Fruit fly (Drosophila melanogaster) whole organism, embryonic: Measurements from ENCODE around the gene Glut1.

Experiments
- CG11456 ChIP-seq: fragments of 200-800 bp; sonication (Bioruptor generic); IDR thresholded peaks from 3 replicates; pipeline ENCODE4 v1.3.6; 2022; ENCODE audit warnings: missing biosample characterization, missing genetic modification characterization
- CG12104 ChIP-seq: fragments of 200-800 bp; sonication (Bioruptor generic); optimal IDR thresholded peaks from 3 replicates; lab custom pipeline; 2016; ENCODE audit warnings: missing biosample characterization, missing genetic modification characterization
- CG12155 ChIP-seq: fragments of 200-800 bp; sonication (Bioruptor generic); optimal IDR thresholded peaks from 3 replicates; lab custom pipeline; 2016; ENCODE audit warnings: missing biosample characterization, missing genetic modification characterization
- CG12236 ChIP-seq: fragments of 200-800 bp; sonication (Bioruptor generic); optimal IDR thresholded peaks from 2 replicates; lab custom pipeline; 2016; ENCODE audit warnings: missing biosample characterization, missing genetic modification characterization
- CG13894 ChIP-seq: fragments of 200-800 bp; sonication (Bioruptor generic); optimal IDR thresholded peaks from 3 replicates; lab custom pipeline; 2018; ENCODE audit warnings: missing biosample characterization, mild to moderate bottlenecking, missing genetic modification characterization, moderate library complexity
- CG14014 ChIP-seq: fragments of 200-800 bp; sonication (Bioruptor generic); IDR thresholded peaks from 2 replicates; pipeline ENCODE4 v1.3.6; 2022; ENCODE audit warnings: missing biosample characterization, missing genetic modification characterization
- CG14050 ChIP-seq: fragments of 200-800 bp; sonication (Bioruptor generic); IDR thresholded peaks from 3 replicates; pipeline ENCODE4 v1.3.6; 2022; ENCODE audit warnings: missing biosample characterization, missing genetic modification characterization
- CG16863 ChIP-seq: fragments of 200-800 bp; sonication (Bioruptor generic); optimal IDR thresholded peaks from 3 replicates; lab custom pipeline; 2016; ENCODE audit warnings: missing biosample characterization, missing genetic modification characterization
- CG1832 ChIP-seq: fragments of 200-800 bp; sonication (Bioruptor generic); optimal IDR thresholded peaks from 2 replicates; lab custom pipeline; 2017; ENCODE audit warnings: missing biosample characterization, mild to moderate bottlenecking, missing genetic modification characterization, inconsistent platforms
- CG30020 ChIP-seq: fragments of 200-800 bp; optimal IDR thresholded peaks from 2 replicates; lab custom pipeline; 2019; ENCODE audit warnings: missing biosample characterization, mild to moderate bottlenecking, missing genetic modification characterization, moderate library complexity
- CG4282 ChIP-seq: fragments of 200-800 bp; sonication (Bioruptor generic); optimal IDR thresholded peaks from 2 replicates; lab custom pipeline; 2016; ENCODE audit warnings: missing biosample characterization, missing genetic modification characterization
- CG4424 ChIP-seq: fragments of 200-800 bp; sonication (Bioruptor generic); optimal IDR thresholded peaks from 3 replicates; lab custom pipeline; 2016; ENCODE audit warnings: missing biosample characterization, missing genetic modification characterization
- CG4854 ChIP-seq: fragments of 200-800 bp; sonication (Bioruptor generic); optimal IDR thresholded peaks from 2 replicates; lab custom pipeline; 2016; ENCODE audit warnings: missing biosample characterization, missing genetic modification characterization, inconsistent platforms
- CG6854 ChIP-seq: fragments of 200-800 bp; sonication (Bioruptor generic); optimal IDR thresholded peaks from 3 replicates; lab custom pipeline; 2017; ENCODE audit warnings: missing biosample characterization, mild to moderate bottlenecking, missing genetic modification characterization
- CHES-1-like ChIP-seq: fragments of 200-800 bp; sonication (Bioruptor generic); optimal IDR thresholded peaks from 2 replicates; lab custom pipeline; 2016; ENCODE audit warnings: missing biosample characterization, missing genetic modification characterization
- CoRest ChIP-seq: fragments of 200-800 bp; sonication (Bioruptor generic); optimal IDR thresholded peaks from 3 replicates; lab custom pipeline; 2018; ENCODE audit warnings: missing biosample characterization, mild to moderate bottlenecking, missing genetic modification characterization, moderate library complexity
- D ChIP-seq, 2 experiments: fragments of 200-800 bp in 1 of 2; fragments of >200 bp in 1 of 2; sonication (Bioruptor generic) in 1 of 2; optimal IDR thresholded peaks; 2 replicates in 1 of 2; 3 replicates in 1 of 2; lab custom pipeline; 2017; ENCODE audit warnings: mild to moderate bottlenecking in 1 of 2, missing biosample characterization in 1 of 2, missing genetic modification characterization in 1 of 2, missing genetic modification reagents in 1 of 2
- Dref ChIP-seq: fragments of 200-800 bp; sonication (Bioruptor generic); IDR thresholded peaks from 2 replicates; pipeline ENCODE4 v1.3.6; 2022; ENCODE audit warnings: missing biosample characterization, missing genetic modification characterization
- HLHmδ ChIP-seq: fragments of 200-800 bp; sonication (Bioruptor generic); optimal IDR thresholded peaks from 2 replicates; lab custom pipeline; 2018; ENCODE audit warnings: missing biosample characterization, mild to moderate bottlenecking, missing genetic modification characterization, moderate library complexity
- Hey ChIP-seq: fragments of 200-800 bp; sonication (Bioruptor generic); optimal IDR thresholded peaks from 3 replicates; lab custom pipeline; 2018; ENCODE audit warnings: missing biosample characterization, mild to moderate bottlenecking, missing genetic modification characterization
- Kr ChIP-seq: fragments of 200-800 bp; sonication (Bioruptor generic); optimal IDR thresholded peaks from 2 replicates; lab custom pipeline; 2017; ENCODE audit warnings: missing biosample characterization, mild to moderate bottlenecking, missing genetic modification characterization
- Med ChIP-seq: fragments of 200-800 bp; sonication (Bioruptor generic); peaks from one replicate; lab custom pipeline; 2016; ENCODE audit warnings: missing biosample characterization, missing genetic modification characterization, mild to moderate bottlenecking, inconsistent platforms, moderate library complexity
- Mes4 ChIP-seq: fragments of 200-800 bp; sonication (Bioruptor generic); optimal IDR thresholded peaks from 2 replicates; lab custom pipeline; 2016; ENCODE audit warnings: missing biosample characterization, missing genetic modification characterization
- Neu2 ChIP-seq: fragments of 200-800 bp; sonication (Bioruptor generic); optimal IDR thresholded peaks from 3 replicates; lab custom pipeline; 2016; ENCODE audit warnings: missing biosample characterization, missing genetic modification characterization, borderline replicate concordance
- Pdp1 ChIP-seq, 2 experiments: fragments of 200-800 bp; sonication (Bioruptor generic); optimal IDR thresholded peaks; 3 replicates each; lab custom pipeline; 2016; ENCODE audit warnings: missing biosample characterization in 2 of 2, missing genetic modification characterization in 2 of 2, mild to moderate bottlenecking in 1 of 2, moderate library complexity in 1 of 2
- Poxn ChIP-seq: fragments of 200-800 bp; sonication (Bioruptor generic); IDR thresholded peaks from 2 replicates; pipeline ENCODE4 v1.3.6; 2022; ENCODE audit warnings: missing biosample characterization, missing genetic modification characterization
- Ravus ChIP-seq: fragments of 200-800 bp; sonication (Bioruptor generic); IDR thresholded peaks from 2 replicates; pipeline ENCODE4 v1.3.6; 2022; ENCODE audit warnings: missing biosample characterization, missing genetic modification characterization
- Sox102F ChIP-seq: fragments of 200-800 bp; sonication (Bioruptor generic); optimal IDR thresholded peaks from 2 replicates; lab custom pipeline; 2018; ENCODE audit warnings: missing biosample characterization, mild to moderate bottlenecking, missing genetic modification characterization, moderate library complexity
- Tbp ChIP-seq: fragments of >200 bp; optimal IDR thresholded peaks from 2 replicates; lab custom pipeline; 2018; ENCODE audit warnings: missing biosample characterization, missing genetic modification characterization
- abd-A ChIP-seq: fragments of 200-800 bp; sonication (Bioruptor generic); optimal IDR thresholded peaks from 3 replicates; lab custom pipeline; 2019; ENCODE audit warnings: missing biosample characterization, mild to moderate bottlenecking, missing genetic modification characterization, moderate library complexity
- caup ChIP-seq: fragments of 200-800 bp; sonication (Bioruptor generic); optimal IDR thresholded peaks from 3 replicates; lab custom pipeline; 2017; ENCODE audit warnings: missing biosample characterization, mild to moderate bottlenecking, missing genetic modification characterization, moderate library complexity; ENCODE audit not compliant: severe bottlenecking
- crol ChIP-seq: fragments of 200-800 bp; sonication (Bioruptor generic); IDR thresholded peaks from 2 replicates; pipeline ENCODE4 v1.3.6; 2022; ENCODE audit warnings: missing biosample characterization, missing genetic modification characterization
- gcm2 ChIP-seq: fragments of 200-800 bp; sonication (Bioruptor generic); optimal IDR thresholded peaks from 2 replicates; lab custom pipeline; 2016; ENCODE audit warnings: missing biosample characterization, missing genetic modification characterization
- grau ChIP-seq: fragments of 200-800 bp; optimal IDR thresholded peaks from 3 replicates; lab custom pipeline; 2019; ENCODE audit warnings: missing biosample characterization, mild to moderate bottlenecking, missing genetic modification characterization, moderate library complexity
- hbn ChIP-seq: fragments of 200-800 bp; sonication (Bioruptor generic); IDR thresholded peaks from 2 replicates; pipeline ENCODE4 v1.3.6; 2022; ENCODE audit warnings: missing biosample characterization, missing genetic modification characterization; ENCODE audit not compliant: partially characterized antibody
- insv ChIP-seq, 2 experiments: fragments of 200-800 bp; sonication (Bioruptor generic); optimal IDR thresholded peaks; 3 replicates each; lab custom pipeline; 2016 to 2018; ENCODE audit warnings: missing biosample characterization in 2 of 2, missing genetic modification characterization in 2 of 2
- klu ChIP-seq: fragments of 200-800 bp; sonication (Bioruptor generic); IDR thresholded peaks from 2 replicates; pipeline ENCODE4 v1.3.6; 2022; ENCODE audit warnings: missing biosample characterization, missing genetic modification characterization
- knrl ChIP-seq: fragments of 200-800 bp; sonication (Bioruptor generic); IDR thresholded peaks from 3 replicates; pipeline ENCODE4 v1.3.6; 2022; ENCODE audit warnings: missing biosample characterization, missing genetic modification characterization; ENCODE audit not compliant: partially characterized antibody
- luna ChIP-seq: fragments of 200-800 bp; sonication (Bioruptor generic); optimal IDR thresholded peaks from 2 replicates; lab custom pipeline; 2016; ENCODE audit warnings: missing biosample characterization, missing genetic modification characterization
- maf-S ChIP-seq: fragments of 200-800 bp; sonication (Bioruptor generic); optimal IDR thresholded peaks from 2 replicates; lab custom pipeline; 2016; ENCODE audit warnings: missing biosample characterization, missing genetic modification characterization
- nerfin-1 ChIP-seq: fragments of 200-800 bp; sonication (Bioruptor generic); optimal IDR thresholded peaks from 3 replicates; lab custom pipeline; 2019; ENCODE audit warnings: missing biosample characterization, mild to moderate bottlenecking, missing genetic modification characterization, moderate library complexity
- nmo ChIP-seq: fragments of 200-800 bp; sonication (Bioruptor generic); optimal IDR thresholded peaks from 2 replicates; lab custom pipeline; 2018; ENCODE audit warnings: missing biosample characterization, mild to moderate bottlenecking, missing genetic modification characterization, moderate library complexity
- pan ChIP-seq, 4 experiments: fragments of >200 bp in 3 of 4; fragments of 200-800 bp in 1 of 4; sonication (Bioruptor generic) in 1 of 4; optimal IDR thresholded peaks in 3 of 4; IDR thresholded peaks in 1 of 4; 2 replicates each; pipeline versions ENCODE4 v1.3.6 to Lab custom; 2017 to 2022; ENCODE audit warnings: missing biosample characterization in 2 of 4, missing genetic modification characterization in 2 of 4, mixed read lengths in 1 of 4
- pros ChIP-seq: fragments of 200-800 bp; sonication (Bioruptor generic); optimal IDR thresholded peaks from 3 replicates; lab custom pipeline; 2019; ENCODE audit warnings: missing biosample characterization, mild to moderate bottlenecking, missing genetic modification characterization, moderate library complexity
- psq ChIP-seq: fragments of 200-800 bp; sonication (Bioruptor generic); optimal IDR thresholded peaks from 2 replicates; lab custom pipeline; 2017; ENCODE audit warnings: missing biosample characterization, missing genetic modification characterization
- sens ChIP-seq: fragments of 200-800 bp; sonication (Bioruptor generic); peaks from one replicate; lab custom pipeline; 2016; ENCODE audit warnings: missing biosample characterization, missing genetic modification characterization
- sob ChIP-seq: fragments of 200-800 bp; sonication (Bioruptor generic); IDR thresholded peaks from 2 replicates; pipeline ENCODE4 v1.3.6; 2022; ENCODE audit warnings: missing biosample characterization, missing genetic modification characterization
- sqz ChIP-seq: fragments of 200-800 bp; sonication (Bioruptor generic); optimal IDR thresholded peaks from 3 replicates; lab custom pipeline; 2018; ENCODE audit warnings: missing biosample characterization, mild to moderate bottlenecking, missing genetic modification characterization
- tgo ChIP-seq: fragments of 200-800 bp; sonication (Bioruptor generic); IDR thresholded peaks from 3 replicates; pipeline ENCODE4 v1.3.6; 2022; ENCODE audit warnings: missing biosample characterization, missing genetic modification characterization

The Glut1 gene

dm6 chr3L:900466-901249 lies 13.2 kb upstream of the Glut1 start (continued):
- peak; percentile 21 for TF ChIP-seq CG1832 (GFP tag; lab: Kevin White, UChicago)
- TF ChIP-seq abd-A (tag; lab: Kevin White, UChicago): peak; percentile 92
- peak; percentile 5 for TF ChIP-seq D (optimal IDR thresholded peaks at IDR 0.05; lab: Kevin White, UChicago)
- no peak for TF ChIP-seq D (GFP tag; optimal IDR thresholded peaks at IDR 0.05; lab: Kevin White, UChicago)
- peak; percentile 60 for TF ChIP-seq crol (GFP tag; lab: Robert Waterston, UW)
- no peak for TF ChIP-seq Kr (GFP tag; lab: Kevin White, UChicago)
- peak; percentile 50 for TF ChIP-seq Hey
- no peak for TF ChIP-seq Dref (GFP tag; lab: Robert Waterston, UW)
- TF ChIP-seq klu: no peak
- peak; percentile 90 for TF ChIP-seq pros (GFP tag; lab: Kevin White, UChicago)
- 0 out of 3 replicates have a peak, but pooled peaks have one; percentile 4 for TF ChIP-seq CG11456 (GFP tag; lab: Robert Waterston, UW)
- no peak for TF ChIP-seq psq (GFP tag; lab: Kevin White, UChicago)
- no peak for TF ChIP-seq tgo (GFP tag; lab: Robert Waterston, UW)
- TF ChIP-seq CG12236 (GFP tag; lab: Kevin White, UChicago): no peak
- no peak for TF ChIP-seq luna (GFP tag; lab: Kevin White, UChicago)
- TF ChIP-seq sob (GFP tag; lab: Robert Waterston, UW): no peak
- TF ChIP-seq nerfin-1 (tag; lab: Kevin White, UChicago): peak; percentile 63
- no peak for TF ChIP-seq hbn (GFP tag; lab: Robert Waterston, UW)
- TF ChIP-seq CG6854 (GFP tag; lab: Kevin White, UChicago): no peak
- TF ChIP-seq gcm2 (GFP tag; lab: Kevin White, UChicago): no peak
- TF ChIP-seq Tbp (GFP tag; lab: Kevin White, UChicago): no peak
- TF ChIP-seq CHES-1-like (GFP tag; lab: Kevin White, UChicago): no peak
- TF ChIP-seq CG4854 (GFP tag; lab: Kevin White, UChicago): no peak
- peak; percentile 61 for TF ChIP-seq Med (GFP tag; lab: Kevin White, UChicago)
- no peak for TF ChIP-seq grau (tag; lab: Kevin White, UChicago)
- TF ChIP-seq CG13894 (tag; lab: Kevin White, UChicago): peak; percentile 31
- TF ChIP-seq Sox102F (GFP tag; lab: Kevin White, UChicago): no peak
- TF ChIP-seq CG14014 (GFP tag; lab: Robert Waterston, UW): no peak
- TF ChIP-seq CG16863 (GFP tag; lab: Kevin White, UChicago): no peak
- TF ChIP-seq Neu2 (GFP tag; lab: Kevin White, UChicago): no peak
- no peak for TF ChIP-seq CG4282
- no peak for TF ChIP-seq CG12155 (GFP tag; lab: Kevin White, UChicago)
- no peak for TF ChIP-seq nmo
- no peak for TF ChIP-seq pan (optimal IDR thresholded peaks at IDR 0.05; lab: Kevin White, UChicago)
- no peak for TF ChIP-seq pan (GFP tag; optimal IDR thresholded peaks at IDR 0.05 in 1 of 2, IDR thresholded peaks at IDR 0.05 in 1 of 2)
- TF ChIP-seq CoRest (tag; lab: Kevin White, UChicago): no peak
- TF ChIP-seq knrl (GFP tag; lab: Robert Waterston, UW): no peak
- no peak for TF ChIP-seq maf-S
- peak; percentile 68 for TF ChIP-seq sens (GFP tag; lab: Kevin White, UChicago)
- TF ChIP-seq Mes4 (GFP tag; lab: Kevin White, UChicago): no peak
- TF ChIP-seq caup (GFP tag; lab: Kevin White, UChicago): no peak
- TF ChIP-seq CG14050 (GFP tag; lab: Robert Waterston, UW): no peak
- TF ChIP-seq CG12104: no peak
- no peak for TF ChIP-seq CG30020 (tag; lab: Kevin White, UChicago)
- TF ChIP-seq Ravus (GFP tag; lab: Robert Waterston, UW): no peak
- no peak for TF ChIP-seq CG4424 (GFP tag; lab: Kevin White, UChicago)
- peak in 1 of 2 experiments; percentile 84 for TF ChIP-seq insv (GFP tag; optimal IDR thresholded peaks at IDR 0.05; lab: Kevin White, UChicago)
- no peak for TF ChIP-seq sqz
- no peak for TF ChIP-seq Poxn (GFP tag; lab: Robert Waterston, UW)
- no peak for TF ChIP-seq Pdp1 (GFP tag; optimal IDR thresholded peaks at IDR 0.05; lab: Kevin White, UChicago)
- TF ChIP-seq HLHmδ (GFP tag; lab: Kevin White, UChicago): peak; percentile 42
